Worm (Caenorhabditis elegans): ENCODE measurements around the gene C33A11.2.

ce11 chrX:15392672-15393071 is 26.9 kb downstream of the C33A11.2 start:
- TF ChIP-seq Y67H2A.10 (GFP tag; conservative IDR thresholded peaks at IDR 0.05), result no peak
- no peak for TF ChIP-seq unc-130 (GFP tag; optimal IDR thresholded peaks at IDR 0.05)
- TF ChIP-seq ceh-79 (tag; optimal IDR thresholded peaks at IDR 0.05), result no peak
- TF ChIP-seq T26A5.8 (tag; optimal IDR thresholded peaks at IDR 0.05), result no peak
